Worm (Caenorhabditis elegans): ENCODE measurements around the gene irld-34.

ce11 chrIII:9105653-9106052, 49.2 kb upstream of the irld-34 start:
- TF ChIP-seq him-1 (tag; optimal IDR thresholded peaks at IDR 0.05): no peak
- no peak for TF ChIP-seq dao-5 (tag; optimal IDR thresholded peaks at IDR 0.05)
- TF ChIP-seq W03F9.2 (tag; optimal IDR thresholded peaks at IDR 0.05): no peak

All from whole organism, L4/young adult.